Worm (Caenorhabditis elegans): Measurements from ENCODE around the gene fdgt-2.

ce11 chrII:8380188-8380587 lies 37.2 kb upstream of the fdgt-2 start:
- no peak for TF ChIP-seq med-1 (GFP tag; optimal IDR thresholded peaks at IDR 0.05; ENCODE audit: insufficient read depth)
- no peak for TF ChIP-seq ztf-23 (GFP tag; IDR thresholded peaks at IDR 0.05)
- TF ChIP-seq klf-2 (GFP tag; conservative IDR thresholded peaks at IDR 0.05), result no peak
- no peak for TF ChIP-seq ref-1 (GFP tag; conservative IDR thresholded peaks at IDR 0.05)
- TF ChIP-seq tab-1 (GFP tag; IDR thresholded peaks at IDR 0.05), result no peak
